Worm (Caenorhabditis elegans): Measurements from ENCODE around the gene F52E1.3.

- TF ChIP-seq tbx-2 (tag; optimal IDR thresholded peaks at IDR 0.05): no peak
- no peak for TF ChIP-seq aly-2 (tag; optimal IDR thresholded peaks at IDR 0.05)
- TF ChIP-seq jun-1 (tag; optimal IDR thresholded peaks at IDR 0.05): no peak
Measured at ce11 chrV:8351371-8351770, 43.2 kb upstream of the F52E1.3 start, which contains the start of gene srsx-22.
